Fruit fly (Drosophila melanogaster) whole organism, prepupa: ENCODE data around the gene yellow-e3.

Experiments used
- CG10631 ChIP-seq: fragments of 200-800 bp; sonication (Bioruptor generic); optimal IDR thresholded peaks from 2 replicates; lab custom pipeline; 2016; ENCODE audit warnings: missing biosample characterization, missing genetic modification characterization
- CG10669 ChIP-seq: fragments of 200-800 bp; sonication (Bioruptor generic); optimal IDR thresholded peaks from 3 replicates; lab custom pipeline; 2018; ENCODE audit warnings: missing biosample characterization, mild to moderate bottlenecking, missing genetic modification characterization, moderate library complexity
- CG11762 ChIP-seq: fragments of 200-800 bp; sonication (Bioruptor generic); optimal IDR thresholded peaks from 3 replicates; lab custom pipeline; 2016; ENCODE audit warnings: missing biosample characterization, missing genetic modification characterization; ENCODE audit not compliant: insufficient read depth
- CG11902 ChIP-seq: fragments of 200-800 bp; sonication (Bioruptor generic); optimal IDR thresholded peaks from 3 replicates; lab custom pipeline; 2016; ENCODE audit warnings: missing biosample characterization, missing genetic modification characterization
- CG15336 ChIP-seq: fragments of 200-800 bp; sonication (Bioruptor generic); IDR thresholded peaks from 2 replicates; pipeline ENCODE4 v1.3.6; 2022; ENCODE audit warnings: missing biosample characterization, missing genetic modification characterization
- CG1621 ChIP-seq: fragments of 200-800 bp; sonication (Bioruptor generic); optimal IDR thresholded peaks from 3 replicates; lab custom pipeline; 2018; ENCODE audit warnings: missing biosample characterization, mild to moderate bottlenecking, missing genetic modification characterization
- CG16779 ChIP-seq: fragments of 200-800 bp; sonication (Bioruptor generic); optimal IDR thresholded peaks from 3 replicates; lab custom pipeline; 2017; ENCODE audit warnings: missing biosample characterization, mild to moderate bottlenecking, missing genetic modification characterization
- CG31627 ChIP-seq: fragments of 200-800 bp; sonication (Bioruptor generic); optimal IDR thresholded peaks from 3 replicates; lab custom pipeline; 2016; ENCODE audit warnings: missing biosample characterization, missing genetic modification characterization
- CG34406 ChIP-seq: fragments of 200-800 bp; sonication (Bioruptor generic); optimal IDR thresholded peaks from 3 replicates; lab custom pipeline; 2016; ENCODE audit warnings: missing biosample characterization, missing genetic modification characterization
- CG3919 ChIP-seq: fragments of 200-800 bp; sonication (Bioruptor generic); optimal IDR thresholded peaks from 3 replicates; lab custom pipeline; 2016; ENCODE audit warnings: missing biosample characterization, missing genetic modification characterization
- CG4318 ChIP-seq: fragments of 200-800 bp; sonication (Bioruptor generic); optimal IDR thresholded peaks from 3 replicates; lab custom pipeline; 2017; ENCODE audit warnings: missing biosample characterization, mild to moderate bottlenecking, missing genetic modification characterization
- CG6163 ChIP-seq: fragments of 200-800 bp; sonication (Bioruptor generic); IDR thresholded peaks from 3 replicates; pipeline ENCODE4 v1.3.6; 2022; ENCODE audit warnings: missing biosample characterization, missing genetic modification characterization
- CG6276 ChIP-seq: fragments of 200-800 bp; sonication (Bioruptor generic); optimal IDR thresholded peaks from 2 replicates; lab custom pipeline; 2017; ENCODE audit warnings: missing biosample characterization, mild to moderate bottlenecking, missing genetic modification characterization
- CG6792 ChIP-seq: fragments of 200-800 bp; sonication (Bioruptor generic); optimal IDR thresholded peaks from 3 replicates; lab custom pipeline; 2016; ENCODE audit warnings: missing biosample characterization, missing genetic modification characterization
- CG6854 ChIP-seq: fragments of 200-800 bp; sonication (Bioruptor generic); optimal IDR thresholded peaks from 2 replicates; lab custom pipeline; 2017; ENCODE audit warnings: missing biosample characterization, mild to moderate bottlenecking, missing genetic modification characterization
- CG7368 ChIP-seq: fragments of 200-800 bp; sonication (Bioruptor generic); optimal IDR thresholded peaks from 3 replicates; lab custom pipeline; 2016; ENCODE audit warnings: missing biosample characterization, missing genetic modification characterization
- CG8119 ChIP-seq: fragments of 200-800 bp; sonication (Bioruptor generic); IDR thresholded peaks from 3 replicates; pipeline ENCODE4 v1.3.6; 2022; ENCODE audit warnings: missing biosample characterization, missing genetic modification characterization
- CG8319 ChIP-seq: fragments of 200-800 bp; sonication (Bioruptor generic); optimal IDR thresholded peaks from 3 replicates; lab custom pipeline; 2016; ENCODE audit warnings: missing biosample characterization, missing genetic modification characterization
- CG8632 ChIP-seq: fragments of 200-800 bp; sonication (Bioruptor generic); optimal IDR thresholded peaks from 3 replicates; lab custom pipeline; 2016; ENCODE audit warnings: missing biosample characterization, missing genetic modification characterization
- CG9139 ChIP-seq: fragments of 200-800 bp; sonication (Bioruptor generic); optimal IDR thresholded peaks from 3 replicates; lab custom pipeline; 2017; ENCODE audit warnings: missing biosample characterization, mild to moderate bottlenecking, missing genetic modification characterization
- Eip75B ChIP-seq: fragments of 200-800 bp; sonication (Bioruptor generic); optimal IDR thresholded peaks from 3 replicates; lab custom pipeline; 2016; ENCODE audit warnings: missing biosample characterization, missing genetic modification characterization
- Eip93F ChIP-seq: fragments of 200-800 bp; sonication (Bioruptor generic); optimal IDR thresholded peaks from 2 replicates; lab custom pipeline; 2016; ENCODE audit warnings: missing biosample characterization, mild to moderate bottlenecking, missing genetic modification characterization
- Ets21C ChIP-seq: fragments of 200-800 bp; sonication (Bioruptor generic); optimal IDR thresholded peaks from 3 replicates; lab custom pipeline; 2016; ENCODE audit warnings: missing biosample characterization, missing genetic modification characterization
- Gug ChIP-seq: fragments of 200-800 bp; sonication (Bioruptor generic); IDR thresholded peaks from 2 replicates; pipeline ENCODE4 v1.3.6; 2022; ENCODE audit warnings: missing biosample characterization, missing genetic modification characterization
- Hr38 ChIP-seq: sonication (Bioruptor generic); optimal IDR thresholded peaks from 2 replicates; lab custom pipeline; 2016; ENCODE audit warnings: missing biosample characterization, missing genetic modification characterization
- Hr39 ChIP-seq: fragments of 200-800 bp; sonication (Bioruptor generic); optimal IDR thresholded peaks from 2 replicates; lab custom pipeline; 2016; ENCODE audit warnings: missing biosample characterization, missing genetic modification characterization
- Hr4 ChIP-seq: fragments of 200-800 bp; sonication (Bioruptor generic); optimal IDR thresholded peaks from 3 replicates; lab custom pipeline; 2016; ENCODE audit warnings: missing biosample characterization, missing genetic modification characterization
- Lpt ChIP-seq: fragments of 200-800 bp; sonication (Bioruptor generic); optimal IDR thresholded peaks from 3 replicates; lab custom pipeline; 2016; ENCODE audit warnings: missing biosample characterization, missing genetic modification characterization
- Met ChIP-seq: fragments of 200-800 bp; sonication (Bioruptor generic); optimal IDR thresholded peaks from 3 replicates; lab custom pipeline; 2016; ENCODE audit warnings: missing biosample characterization, missing genetic modification characterization
- OdsH ChIP-seq: fragments of 200-800 bp; sonication (Bioruptor generic); optimal IDR thresholded peaks from 3 replicates; lab custom pipeline; 2016; ENCODE audit warnings: missing biosample characterization, missing genetic modification characterization
- Smox ChIP-seq: fragments of 200-800 bp; sonication (Bioruptor generic); optimal IDR thresholded peaks from 3 replicates; lab custom pipeline; 2016; ENCODE audit warnings: missing biosample characterization, missing genetic modification characterization
- Sox102F ChIP-seq: fragments of 200-800 bp; sonication (Bioruptor generic); optimal IDR thresholded peaks from 2 replicates; lab custom pipeline; 2016; ENCODE audit warnings: missing biosample characterization, mild to moderate bottlenecking, missing genetic modification characterization
- Sox15 ChIP-seq: fragments of 200-800 bp; sonication (Bioruptor generic); optimal IDR thresholded peaks from 3 replicates; lab custom pipeline; 2016; ENCODE audit warnings: missing biosample characterization, missing genetic modification characterization
- acj6 ChIP-seq: fragments of 200-800 bp; sonication (Bioruptor generic); optimal IDR thresholded peaks from 3 replicates; lab custom pipeline; 2016; ENCODE audit warnings: missing biosample characterization, missing genetic modification characterization
- cyc ChIP-seq: fragments of 200-800 bp; sonication (Bioruptor generic); optimal IDR thresholded peaks from 3 replicates; lab custom pipeline; 2016; ENCODE audit warnings: missing biosample characterization, missing genetic modification characterization
- dsx ChIP-seq: fragments of 200-800 bp; optimal IDR thresholded peaks from 3 replicates; lab custom pipeline; 2019; ENCODE audit warnings: missing biosample characterization, mild to moderate bottlenecking, missing genetic modification characterization, moderate library complexity; ENCODE audit not compliant: poor library complexity, severe bottlenecking
- eg ChIP-seq: fragments of 200-800 bp; sonication (Bioruptor generic); IDR thresholded peaks from 3 replicates; pipeline ENCODE4 v1.3.6; 2022; ENCODE audit warnings: missing biosample characterization, missing genetic modification characterization
- esn ChIP-seq: fragments of 200-800 bp; sonication (Bioruptor generic); optimal IDR thresholded peaks from 2 replicates; lab custom pipeline; 2016; ENCODE audit warnings: missing biosample characterization, mild to moderate bottlenecking, missing genetic modification characterization, moderate library complexity
- fd59A ChIP-seq: fragments of 200-800 bp; sonication (Bioruptor generic); optimal IDR thresholded peaks from 2 replicates; lab custom pipeline; 2017; ENCODE audit warnings: missing biosample characterization, mild to moderate bottlenecking, missing genetic modification characterization, missing genetic modification reagents
- lz ChIP-seq: fragments of 200-800 bp; sonication (Bioruptor generic); optimal IDR thresholded peaks from 3 replicates; lab custom pipeline; 2016; ENCODE audit warnings: missing biosample characterization, missing genetic modification characterization
- pdm3 ChIP-seq: fragments of 200-800 bp; sonication (Bioruptor generic); optimal IDR thresholded peaks from 3 replicates; lab custom pipeline; 2016; ENCODE audit warnings: missing biosample characterization, missing genetic modification characterization
- salr ChIP-seq, 2 experiments: fragments of 200-800 bp; sonication (Bioruptor generic); optimal IDR thresholded peaks; 3 replicates each; lab custom pipeline; 2016 to 2018; ENCODE audit warnings: missing biosample characterization in 2 of 2, missing genetic modification characterization in 2 of 2, mild to moderate bottlenecking in 1 of 2
- ss ChIP-seq, 2 experiments: fragments of 200-800 bp; sonication (Bioruptor generic); optimal IDR thresholded peaks; 2 replicates in 1 of 2; 3 replicates in 1 of 2; lab custom pipeline; 2017 to 2018; ENCODE audit warnings: mild to moderate bottlenecking in 2 of 2, missing biosample characterization in 2 of 2, missing genetic modification characterization in 2 of 2, moderate library complexity in 1 of 2
- svp ChIP-seq: fragments of 200-800 bp; sonication (Bioruptor generic); peaks from one replicate; lab custom pipeline; 2016; ENCODE audit warnings: missing biosample characterization, missing genetic modification characterization
- topi ChIP-seq: fragments of 200-800 bp; sonication (Bioruptor generic); optimal IDR thresholded peaks from 3 replicates; lab custom pipeline; 2016; ENCODE audit warnings: missing biosample characterization, missing genetic modification characterization
- vri ChIP-seq: fragments of 200-800 bp; sonication (Bioruptor generic); optimal IDR thresholded peaks from 3 replicates; lab custom pipeline; 2016; ENCODE audit warnings: missing biosample characterization, mild to moderate bottlenecking, missing genetic modification characterization

yellow-e3 gene

dm6 chr3R:13428341-13429040 is 23.8 kb upstream of the yellow-e3 start (continued):
- peak; percentile 85 for TF ChIP-seq CG15336 (GFP tag; lab: Robert Waterston, UW)
- peak; percentile 76 for TF ChIP-seq acj6 (GFP tag; lab: Kevin White, UChicago)
- TF ChIP-seq salr (GFP tag; optimal IDR thresholded peaks at IDR 0.05; lab: Kevin White, UChicago), result peak; percentile 18 to 54
- no peak for TF ChIP-seq Eip93F (GFP tag; lab: Kevin White, UChicago)
- TF ChIP-seq CG9139 (GFP tag; lab: Kevin White, UChicago), result peak; percentile 30
- peak; percentile 70; the same call in 2 of the 3 replicates for TF ChIP-seq CG6163
- peak; percentile 87 for TF ChIP-seq svp (GFP tag; lab: Kevin White, UChicago)
- peak; percentile 32 for TF ChIP-seq CG8632
- no peak for TF ChIP-seq Hr38
- TF ChIP-seq CG6854 (GFP tag; lab: Kevin White, UChicago), result no peak
- peak; percentile 61 for TF ChIP-seq CG11762 (GFP tag; lab: Kevin White, UChicago)
- peak; percentile 49 for TF ChIP-seq Smox (GFP tag; lab: Kevin White, UChicago)
- TF ChIP-seq CG11902, result no peak
- TF ChIP-seq cyc (GFP tag; lab: Kevin White, UChicago), result peak; percentile 55
- peak; percentile 27 for TF ChIP-seq CG8319 (GFP tag; lab: Kevin White, UChicago)
- peak; percentile 38 for TF ChIP-seq Sox15
- peak; percentile 51 for TF ChIP-seq CG7368
- TF ChIP-seq, all 60 proteins: peak for 53

dm6 chr3R:13425470-13426033 is 20.9 kb upstream of the yellow-e3 start, which contains the start of gene Act87E:
Act87E (plus strand) TSS chr3R:13425983.
- TF ChIP-seq CG6276 (GFP tag; lab: Kevin White, UChicago), result peak; percentile 28
- no peak for TF ChIP-seq Lpt (GFP tag; lab: Kevin White, UChicago)
- TF ChIP-seq Met (GFP tag; lab: Kevin White, UChicago), result no peak
- TF ChIP-seq topi (GFP tag; lab: Kevin White, UChicago), result no peak
- no peak for TF ChIP-seq CG6792 (GFP tag; lab: Kevin White, UChicago)
- peak in 1 of 2 experiments; percentile 46 for TF ChIP-seq salr (GFP tag; optimal IDR thresholded peaks at IDR 0.05; lab: Kevin White, UChicago)
- no peak for TF ChIP-seq CG16779 (tag; lab: Kevin White, UChicago)
- no peak for TF ChIP-seq esn
- no peak for TF ChIP-seq CG6854 (GFP tag; lab: Kevin White, UChicago)
- TF ChIP-seq CG8119 (GFP tag; lab: Robert Waterston, UW), result peak; percentile 64
- TF ChIP-seq vri (GFP tag; lab: Kevin White, UChicago), result no peak
- TF ChIP-seq Eip93F (GFP tag; lab: Kevin White, UChicago), result no peak
- no peak for TF ChIP-seq Hr39 (GFP tag; lab: Kevin White, UChicago)
- TF ChIP-seq dsx (GFP tag; lab: Kevin White, UChicago), result peak; percentile 23
- TF ChIP-seq CG10631, result peak; percentile 58
- TF ChIP-seq Sox15, result no peak
- TF ChIP-seq pdm3, result no peak
- TF ChIP-seq Gug (GFP tag; lab: Robert Waterston, UW), result no peak
- no peak for TF ChIP-seq CG6163
- peak; percentile 26 for TF ChIP-seq CG9139 (GFP tag; lab: Kevin White, UChicago)
- peak; percentile 47 for TF ChIP-seq CG4318 (GFP tag; lab: Kevin White, UChicago)
- no peak for TF ChIP-seq CG11902
- TF ChIP-seq Ets21C (GFP tag; lab: Kevin White, UChicago), result no peak
- TF ChIP-seq Hr4, result no peak
- peak; percentile 21 for TF ChIP-seq CG8632
- no peak for TF ChIP-seq fd59A
- peak; percentile 18 for TF ChIP-seq CG34406 (GFP tag; lab: Kevin White, UChicago)
- TF ChIP-seq CG3919 (GFP tag; lab: Kevin White, UChicago), result peak; percentile 1
- no peak for TF ChIP-seq eg (GFP tag; lab: Robert Waterston, UW)
- TF ChIP-seq svp (GFP tag; lab: Kevin White, UChicago), result peak; percentile 11
- no peak for TF ChIP-seq ss (GFP tag; optimal IDR thresholded peaks at IDR 0.05; lab: Kevin White, UChicago)
- no peak for TF ChIP-seq CG1621 (tag; lab: Kevin White, UChicago)
- no peak for TF ChIP-seq lz (GFP tag; lab: Kevin White, UChicago)
- no peak for TF ChIP-seq CG7368
- no peak for TF ChIP-seq Smox (GFP tag; lab: Kevin White, UChicago)
- no peak for TF ChIP-seq Sox102F (GFP tag; lab: Kevin White, UChicago)
- no peak for TF ChIP-seq Eip75B (GFP tag; lab: Kevin White, UChicago)
- peak; percentile 26 for TF ChIP-seq OdsH (GFP tag; lab: Kevin White, UChicago)
- peak; percentile 13 for TF ChIP-seq acj6 (GFP tag; lab: Kevin White, UChicago)
- TF ChIP-seq cyc (GFP tag; lab: Kevin White, UChicago), result no peak
- no peak for TF ChIP-seq CG31627 (GFP tag; lab: Kevin White, UChicago)
- peak; percentile 33 for TF ChIP-seq CG10669
